Worm (Caenorhabditis elegans): ENCODE results near the gene F35D11.3.

- TF ChIP-seq die-1 (tag; optimal IDR thresholded peaks at IDR 0.05) (no peak), ceh-79 (tag; optimal IDR thresholded peaks at IDR 0.05) (no peak), somi-1 (GFP tag; optimal IDR thresholded peaks at IDR 0.05) (no peak), ztf-25 (GFP tag; IDR thresholded peaks at IDR 0.05) (no peak), atf-7 (tag; optimal IDR thresholded peaks at IDR 0.05) (peak; percentile 37), snpc-4 (GFP tag; optimal IDR thresholded peaks at IDR 0.05) (no peak), snpc-4 (tag; optimal IDR thresholded peaks at IDR 0.05) (peak in 3 of 4 experiments; percentile 10 to 52 (median 27)), him-1 (tag; optimal IDR thresholded peaks at IDR 0.05) (peak; percentile 73), zim-3 (tag; optimal IDR thresholded peaks at IDR 0.05) (no peak), xnd-1 (tag; optimal IDR thresholded peaks at IDR 0.05) (peak; percentile 64), madf-3 (GFP tag; IDR thresholded peaks at IDR 0.05) (no peak), ceh-58 (GFP tag; IDR thresholded peaks at IDR 0.05) (no peak)
Observed at ce11 chrII:4603035-4603434, 5.1 kb upstream of the F35D11.3 start, which contains the start of gene F35D11.4.
